Fruit fly (Drosophila melanogaster) Kc167 (cell line): ENCODE data around the gene CG9270.

ENCODE experiments used
- Myc ChIP-seq: fragments of >200 bp; optimal IDR thresholded peaks from 2 replicates; lab custom pipeline; 2017; ENCODE audit warnings: missing external identifiers
- Sin3A ChIP-seq: fragments of >200 bp; optimal IDR thresholded peaks from 2 replicates; lab custom pipeline; 2018; ENCODE audit warnings: missing external identifiers
- h ChIP-seq: fragments of >200 bp; optimal IDR thresholded peaks from 3 replicates; lab custom pipeline; 2018; ENCODE audit warnings: missing external identifiers
- insv ChIP-seq: fragments of >200 bp; optimal IDR thresholded peaks from 3 replicates; lab custom pipeline; 2018; ENCODE audit warnings: missing external identifiers
- psq ChIP-seq: fragments of >200 bp; optimal IDR thresholded peaks from 2 replicates; lab custom pipeline; 2017; ENCODE audit warnings: missing external identifiers
- ttk ChIP-seq: sonication (Bioruptor generic); optimal IDR thresholded peaks from 2 replicates; lab custom pipeline; 2017; ENCODE audit warnings: missing external identifiers

dm6 chr2L:20934678-20935077 lies 765 bp upstream of the CG9270 start:
- TF ChIP-seq psq (lab: Kevin White, UChicago), result no peak
- no peak for TF ChIP-seq ttk (lab: Kevin White, UChicago)
- TF ChIP-seq h (lab: Kevin White, UChicago), result no peak
- TF ChIP-seq Sin3A (lab: Kevin White, UChicago), result no peak
- no peak for TF ChIP-seq insv (lab: Kevin White, UChicago)
- no peak for TF ChIP-seq Myc (lab: Kevin White, UChicago)
